Fruit fly (Drosophila melanogaster) whole organism, embryonic: ENCODE measurements around the gene CG18234.

ENCODE experiments used
- Abd-B ChIP-seq: fragments of 200-800 bp; sonication (Bioruptor generic); optimal IDR thresholded peaks from 2 replicates; lab custom pipeline; 2018; ENCODE audit warnings: missing biosample characterization, mild to moderate bottlenecking, missing genetic modification characterization, moderate library complexity
- CG12219 ChIP-seq: fragments of 200-800 bp; sonication (Bioruptor generic); optimal IDR thresholded peaks from 3 replicates; lab custom pipeline; 2018; ENCODE audit warnings: missing biosample characterization, mild to moderate bottlenecking, missing genetic modification characterization
- CG12299 ChIP-seq: fragments of 200-800 bp; sonication (Bioruptor generic); optimal IDR thresholded peaks from 2 replicates; lab custom pipeline; 2018; ENCODE audit warnings: missing biosample characterization, mild to moderate bottlenecking, missing genetic modification characterization
- CG13287 ChIP-seq: fragments of 200-800 bp; sonication (Bioruptor generic); IDR thresholded peaks from 2 replicates; pipeline ENCODE4 v1.3.6; 2022; ENCODE audit warnings: missing biosample characterization, missing genetic modification characterization; ENCODE audit not compliant: partially characterized antibody
- CG14441 ChIP-seq: fragments of 200-800 bp; sonication (Bioruptor generic); IDR thresholded peaks from 2 replicates; pipeline ENCODE4 v1.3.6; 2022; ENCODE audit warnings: missing biosample characterization, missing genetic modification characterization
- CG3281 ChIP-seq: fragments of 200-800 bp; sonication (Bioruptor generic); optimal IDR thresholded peaks from 3 replicates; lab custom pipeline; 2017; ENCODE audit warnings: missing biosample characterization, mild to moderate bottlenecking, missing genetic modification characterization
- CG4282 ChIP-seq: fragments of 200-800 bp; sonication (Bioruptor generic); optimal IDR thresholded peaks from 2 replicates; lab custom pipeline; 2016; ENCODE audit warnings: missing biosample characterization, missing genetic modification characterization
- Dfd ChIP-seq, 2 experiments: fragments of >200 bp; optimal IDR thresholded peaks; 2 replicates each; lab custom pipeline; 2017; ENCODE audit warnings: missing biosample characterization in 2 of 2, missing genetic modification characterization in 2 of 2
- Jarid2 ChIP-seq: fragments of 200-800 bp; sonication (Bioruptor generic); optimal IDR thresholded peaks from 3 replicates; lab custom pipeline; 2017; ENCODE audit warnings: mild to moderate bottlenecking, missing biosample characterization, missing genetic modification reagents, missing genetic modification characterization
- br ChIP-seq: fragments of >200 bp; optimal IDR thresholded peaks from 2 replicates; lab custom pipeline; 2017
- chn ChIP-seq: fragments of 200-800 bp; sonication (Bioruptor generic); optimal IDR thresholded peaks from 2 replicates; lab custom pipeline; 2016; ENCODE audit warnings: missing biosample characterization, missing genetic modification characterization
- sna ChIP-seq: fragments of 200-800 bp; sonication (Bioruptor generic); IDR thresholded peaks from 2 replicates; pipeline ENCODE4 v1.3.6; 2022; ENCODE audit warnings: missing biosample characterization, missing genetic modification characterization; ENCODE audit not compliant: partially characterized antibody
- zen2 ChIP-seq: fragments of 200-800 bp; sonication (Bioruptor generic); IDR thresholded peaks from 3 replicates; pipeline ENCODE4 v1.3.6; 2022; ENCODE audit warnings: missing biosample characterization, missing genetic modification characterization; ENCODE audit not compliant: partially characterized antibody
- zfh2 ChIP-seq: fragments of 200-800 bp; sonication (Bioruptor generic); optimal IDR thresholded peaks from 2 replicates; lab custom pipeline; 2016; ENCODE audit warnings: missing biosample characterization, missing genetic modification characterization

dm6 chr3L:18637348-18637747, 34.1 kb downstream of the CG18234 start:
- TF ChIP-seq CG12219 (GFP tag; lab: Kevin White, UChicago) (no peak), CG12299 (tag; lab: Kevin White, UChicago) (no peak), Abd-B (GFP tag; lab: Kevin White, UChicago) (no peak), Dfd (GFP tag; optimal IDR thresholded peaks at IDR 0.05; lab: Kevin White, UChicago) (no peak), zen2 (no peak), zfh2 (no peak), CG13287 (GFP tag; lab: Robert Waterston, UW) (no peak), sna (GFP tag; lab: Robert Waterston, UW) (no peak), CG3281 (no peak), CG14441 (GFP tag; lab: Robert Waterston, UW) (no peak), br (lab: Kevin White, UChicago) (no peak), Jarid2 (GFP tag; lab: Kevin White, UChicago) (no peak), chn (no peak), CG4282 (GFP tag; lab: Kevin White, UChicago) (no peak)
